Fruit fly (Drosophila melanogaster): ENCODE data around the gene SCaMC.

dm6 chr3L:12374420-12374819, 40.2 kb downstream of the SCaMC start:
- TF ChIP-seq Pif1A (GFP tag; optimal IDR thresholded peaks at IDR 0.05) (no peak), D1 (tag; optimal IDR thresholded peaks at IDR 0.05) (no peak), CG34367 (tag; optimal IDR thresholded peaks at IDR 0.05) (no peak), CG10348 (GFP tag; IDR thresholded peaks at IDR 0.05) (no peak), CG17806 (tag; optimal IDR thresholded peaks at IDR 0.05) (no peak), CG8301 (tag; optimal IDR thresholded peaks at IDR 0.05) (no peak), rn (GFP tag; IDR thresholded peaks at IDR 0.05) (no peak), Pif1B (GFP tag; optimal IDR thresholded peaks at IDR 0.05) (no peak), EcR (GFP tag; optimal IDR thresholded peaks at IDR 0.05) (no peak), gl (tag; optimal IDR thresholded peaks at IDR 0.05) (no peak), CG15710 (tag; optimal IDR thresholded peaks at IDR 0.05) (no peak)
